Worm (Caenorhabditis elegans) whole organism, L4/young adult: ENCODE data around the gene fbxa-30.

Experiments
- W03F9.2 ChIP-seq: fragments of 150-350 bp; optimal IDR thresholded peaks from 2 replicates; lab custom pipeline; 2014; ENCODE audit warnings: missing biosample characterization, missing genetic modification characterization
- dao-5 ChIP-seq: sonication (generic microtip); optimal IDR thresholded peaks from 2 replicates; lab custom pipeline; 2016; ENCODE audit warnings: missing genotype, missing genetic modification characterization, moderate library complexity, missing compliant biosample characterization
- him-1 ChIP-seq: sonication (generic microtip); optimal IDR thresholded peaks from 2 replicates; lab custom pipeline; 2016; ENCODE audit warnings: missing genotype, missing genetic modification reagents, missing genetic modification characterization, missing compliant biosample characterization

DNA sequence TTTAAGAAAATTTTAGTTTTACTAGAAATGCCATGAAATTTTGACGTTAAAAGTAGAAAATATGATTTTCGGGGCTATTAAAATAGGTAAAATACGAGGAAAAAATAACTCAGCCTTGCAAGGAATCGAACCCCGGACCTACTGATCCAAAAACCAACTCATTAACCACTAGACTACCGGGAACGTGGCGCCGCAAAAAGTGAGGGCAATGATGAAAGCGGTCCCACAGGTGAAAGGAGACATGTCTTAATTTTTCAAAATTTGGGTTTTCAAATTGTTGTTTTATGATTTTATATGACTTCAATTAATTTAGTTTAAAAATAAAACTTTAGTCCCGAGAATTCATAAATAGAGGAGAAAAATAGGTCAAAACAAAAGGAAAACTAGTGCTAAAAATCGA lies 44.7 kb downstream of the fbxa-30 start:
- TF ChIP-seq W03F9.2, result no peak
- TF ChIP-seq him-1 (tag; lab: Kevin White, UChicago), result no peak
- no peak for TF ChIP-seq dao-5 (tag; lab: Kevin White, UChicago)
